Worm (Caenorhabditis elegans) whole organism, dauer: Measurements from ENCODE around the gene hrde-1.

ENCODE experiments used
- unc-62 ChIP-seq: sonication (generic microtip); optimal IDR thresholded peaks from 2 replicates; lab custom pipeline; 2017; ENCODE audit warnings: missing biosample characterization, missing genetic modification reagents, missing genetic modification characterization

The hrde-1 gene

DNA sequence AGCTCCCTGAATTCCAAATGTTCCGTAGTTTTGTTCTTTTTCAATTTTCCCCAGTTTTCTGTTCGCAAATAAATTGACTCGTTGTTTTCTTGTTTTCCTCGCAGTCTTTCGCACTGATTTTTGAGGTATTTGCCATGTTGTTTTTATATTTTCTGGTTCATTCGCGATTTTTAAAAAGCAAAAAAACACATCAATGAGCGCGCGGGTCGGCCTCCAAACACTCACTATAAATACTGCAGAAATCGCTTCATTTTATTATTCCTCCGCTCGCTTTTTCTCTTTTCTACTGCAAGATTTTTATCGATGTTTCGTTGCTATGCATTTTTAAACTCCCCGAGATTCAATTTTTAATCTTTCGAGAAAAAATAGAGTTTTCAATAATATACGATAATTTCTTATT lies 23.1 kb downstream of the hrde-1 start:
- no peak for TF ChIP-seq unc-62

DNA sequence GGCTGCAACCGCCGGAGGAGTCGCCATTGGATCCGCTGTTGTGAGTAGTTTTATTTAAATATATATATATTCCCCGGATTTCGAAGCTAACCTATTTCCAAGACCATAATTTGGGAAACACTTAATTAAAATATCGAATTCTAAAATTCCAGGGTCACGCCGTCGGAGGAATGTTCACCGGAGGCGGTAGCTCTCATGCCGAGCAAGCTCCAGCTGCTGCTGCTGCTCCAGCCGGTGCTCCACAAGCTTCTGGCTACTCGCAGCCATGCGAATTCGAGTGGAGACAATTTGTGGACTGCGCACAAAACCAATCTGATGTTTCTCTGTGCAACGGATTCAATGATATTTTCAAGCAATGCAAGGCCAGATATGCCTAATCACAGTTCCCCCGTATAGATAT lies 23.6 kb downstream of the hrde-1 start:
- TF ChIP-seq unc-62, result no peak

DNA sequence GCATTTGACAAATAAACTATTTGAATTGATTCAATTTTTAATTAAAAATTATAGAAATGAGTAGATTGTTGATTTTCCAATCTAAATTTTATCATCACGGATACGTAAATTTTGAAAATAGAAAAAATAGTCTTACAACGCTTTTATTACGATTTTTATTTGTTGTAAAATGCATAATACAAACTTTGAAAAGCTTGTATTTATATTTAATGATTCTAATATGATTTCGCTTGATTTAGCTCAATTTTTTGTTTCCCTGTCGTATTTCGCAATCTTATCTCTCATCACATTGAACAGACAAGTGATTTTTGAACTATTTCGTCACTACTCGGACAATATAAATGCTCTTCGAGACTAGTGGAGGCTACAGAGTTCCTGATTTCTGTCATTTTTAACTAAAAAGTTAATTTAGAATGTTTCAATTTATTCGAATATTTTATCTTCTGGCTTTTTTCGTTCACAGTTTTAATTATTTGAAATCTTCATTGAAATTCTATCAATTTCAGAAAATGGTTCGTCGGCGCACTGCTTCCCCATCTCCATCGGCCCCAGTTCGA lies 24.3 kb downstream of the hrde-1 start, which contains the start of the genes wht-3 and har-1:
Gene wht-3 (minus strand): TSS at position 51 of the 557 bp plus-strand sequence.
Gene har-1 (plus strand): TSS at position 507 of the 557 bp plus-strand sequence.
- TF ChIP-seq unc-62, result no peak

DNA sequence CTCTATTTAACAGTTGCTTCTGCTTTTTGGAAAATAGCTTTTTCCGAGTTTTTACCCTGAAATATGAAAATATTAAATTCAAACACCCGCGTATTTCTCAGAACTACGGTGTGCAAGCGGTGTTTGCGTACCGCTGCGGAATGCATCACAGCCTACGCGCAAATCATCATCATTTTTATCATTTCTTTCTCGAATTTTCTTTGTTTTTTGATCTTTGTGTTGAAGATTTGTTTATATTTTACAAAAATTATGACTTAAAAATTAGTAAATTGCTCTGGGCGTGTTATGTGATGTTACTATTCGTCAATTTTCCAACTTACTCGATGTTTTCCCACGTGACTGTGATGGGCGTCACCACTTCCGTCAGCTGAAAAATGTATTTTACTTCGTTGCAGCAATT lies 25.0 kb downstream of the hrde-1 start:
- no peak for TF ChIP-seq unc-62

DNA sequence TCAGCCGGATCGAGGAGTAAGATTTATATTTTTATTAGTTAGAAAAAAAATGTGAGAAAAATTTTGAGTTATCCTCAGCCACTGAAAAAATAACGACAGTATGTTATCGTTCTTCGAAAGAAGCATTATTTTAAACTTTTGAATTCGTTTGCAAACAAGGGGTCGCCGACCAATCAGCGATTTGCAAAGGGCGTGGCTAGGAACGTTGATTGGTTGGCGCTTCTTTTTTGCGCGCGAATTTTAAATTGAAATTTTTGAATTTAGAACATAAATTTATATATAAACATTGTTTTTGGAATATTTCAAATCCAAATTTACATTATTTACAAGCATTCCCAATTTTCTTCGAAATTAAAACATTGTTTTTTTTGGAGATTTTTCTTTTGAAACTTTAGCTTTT lies 32.8 kb downstream of the hrde-1 start:
- TF ChIP-seq unc-62, result no peak

DNA sequence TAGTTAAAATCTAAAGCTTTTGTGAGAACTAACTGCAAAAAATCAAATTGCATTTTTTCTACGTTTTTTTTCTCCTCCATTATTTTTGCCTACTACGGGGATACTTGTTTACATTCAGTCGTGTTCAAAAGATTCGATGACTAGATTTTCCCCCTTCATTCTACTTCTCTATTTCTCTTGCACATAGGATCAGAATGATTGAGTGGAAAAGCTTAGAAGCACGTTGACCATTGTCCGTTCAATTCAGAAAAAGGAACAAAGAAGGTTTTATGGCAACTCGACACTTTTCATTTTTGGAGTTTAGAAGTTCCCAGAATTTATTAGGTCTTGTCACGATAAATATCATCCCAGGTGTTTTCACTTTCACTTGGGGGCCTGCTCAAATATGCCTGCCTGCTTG lies 38.8 kb downstream of the hrde-1 start:
- no peak for TF ChIP-seq unc-62

DNA sequence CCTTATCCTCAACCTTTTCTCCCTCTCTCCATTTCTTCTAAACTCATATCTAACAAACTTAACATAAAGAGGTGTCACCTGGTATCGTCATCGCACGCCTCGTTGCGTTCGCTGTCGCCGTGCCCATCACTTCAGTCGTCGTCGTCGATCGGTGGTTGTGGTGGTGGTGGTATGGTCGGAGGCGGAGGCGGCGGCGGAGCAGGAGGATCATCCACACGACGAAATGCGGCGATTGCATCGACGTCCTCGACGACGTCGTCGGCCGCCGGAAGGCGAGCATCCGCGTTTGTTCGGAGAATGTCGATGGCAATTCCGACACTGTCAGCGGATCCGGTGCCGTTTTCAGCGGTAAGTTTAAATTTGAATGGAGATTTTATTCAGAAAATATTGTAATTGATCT lies 41.9 kb downstream of the hrde-1 start:
- TF ChIP-seq unc-62, result no peak

DNA sequence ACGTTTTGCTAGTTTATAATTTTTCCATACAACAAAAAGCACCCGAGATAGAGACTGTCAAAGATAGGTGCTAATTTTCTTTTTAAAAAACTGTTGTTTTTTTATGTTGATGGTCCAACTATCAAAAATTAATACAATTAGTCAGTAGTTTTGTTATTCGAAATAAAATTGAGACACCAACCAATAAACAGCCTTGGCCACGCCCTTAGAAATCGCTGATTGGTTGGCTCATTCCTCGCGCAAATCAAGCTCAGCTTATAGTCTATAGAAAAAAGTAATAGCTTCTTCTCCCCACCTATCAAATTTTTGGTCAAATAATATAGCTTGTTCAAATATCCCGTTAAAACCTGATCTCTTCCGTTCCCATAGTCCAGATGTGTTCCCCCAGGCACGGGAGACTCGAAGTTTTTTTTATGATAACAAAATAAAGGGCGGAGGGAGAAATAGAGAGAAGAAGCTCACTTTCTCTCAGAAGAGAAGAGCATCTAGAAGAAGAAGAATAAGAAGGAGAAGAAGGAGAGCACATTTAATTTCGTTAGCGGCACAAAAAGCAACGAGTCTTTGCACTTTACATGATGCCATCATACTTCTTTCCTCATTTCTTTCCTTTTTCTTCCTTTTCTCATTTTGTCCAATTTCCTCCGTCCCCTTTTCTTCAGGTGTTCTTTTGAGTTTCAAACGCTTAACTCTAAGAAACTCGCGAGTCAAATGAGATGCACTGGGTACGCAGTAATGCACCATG lies 44.0 kb downstream of the hrde-1 start:
- no peak for TF ChIP-seq unc-62

DNA sequence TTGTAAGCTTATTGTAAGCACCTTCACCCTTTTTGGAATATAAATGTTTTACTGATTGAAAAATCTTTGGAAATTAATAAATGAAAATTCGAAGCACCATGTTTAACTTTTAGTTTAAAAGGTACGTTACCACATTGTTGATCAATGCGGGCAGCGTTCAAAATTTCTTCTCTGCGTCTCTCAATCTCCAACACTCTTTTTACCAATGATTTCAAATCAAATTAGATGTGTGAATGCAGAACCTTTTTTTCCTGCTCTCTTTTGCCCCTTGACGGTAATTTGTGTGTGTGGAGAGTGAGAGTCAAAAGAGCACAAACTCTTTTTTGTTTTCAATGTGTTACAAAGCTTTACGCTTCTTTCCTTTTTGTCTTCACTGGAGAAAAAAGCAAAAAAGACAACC lies 52.1 kb downstream of the hrde-1 start:
- no peak for TF ChIP-seq unc-62

DNA sequence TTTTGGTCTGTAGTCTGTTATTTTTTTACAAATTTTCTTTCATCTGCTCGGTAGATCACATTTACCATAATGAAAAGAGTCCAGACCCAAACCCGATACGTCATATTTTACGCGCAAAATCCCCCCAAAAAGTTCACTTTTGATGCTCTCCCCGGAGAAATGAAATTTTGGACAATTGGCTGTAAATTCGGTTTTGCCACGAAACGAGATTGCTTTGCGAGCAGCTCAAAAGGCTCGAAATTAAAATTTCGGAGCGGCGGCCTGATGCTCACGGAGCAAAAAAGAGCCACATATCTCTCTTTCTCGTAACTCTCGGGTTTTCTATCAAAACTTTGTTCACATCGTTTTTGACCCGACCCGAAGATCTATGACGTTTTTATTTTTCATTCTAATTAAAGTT lies 52.7 kb downstream of the hrde-1 start:
- no peak for TF ChIP-seq unc-62
